Worm (Caenorhabditis elegans): ENCODE data around the gene ZK899.6.
"Not testable (repeated sequence)": the region's sequence is repeated elsewhere in the genome, so short reads cannot be mapped to it uniquely, and the experiment has no call there.

Gene ZK899.6

ce11 chrX:9463045-9463444 is at the start of gene ZK899.6:
ZK899.6 (plus strand) TSS chrX:9463345.
- not testable (repeated sequence) for TF ChIP-seq flt-1, tab-1, T22C8.4 (GFP tag; IDR thresholded peaks at IDR 0.05)

ce11 chrX:9417326-9417725 is 45.8 kb upstream of the ZK899.6 start:
- no peak for TF ChIP-seq cog-1 (tag; optimal IDR thresholded peaks at IDR 0.05)
- TF ChIP-seq ref-1 (GFP tag; conservative IDR thresholded peaks at IDR 0.05), result no peak
- TF ChIP-seq klf-2 (GFP tag; conservative IDR thresholded peaks at IDR 0.05), result no peak
- TF ChIP-seq ztf-23 (GFP tag; IDR thresholded peaks at IDR 0.05), result no peak
- no peak for TF ChIP-seq flt-1 (GFP tag; IDR thresholded peaks at IDR 0.05)
- no peak for TF ChIP-seq med-1 (GFP tag; optimal IDR thresholded peaks at IDR 0.05; ENCODE audit: insufficient read depth)
- TF ChIP-seq ztf-29 (GFP tag; IDR thresholded peaks at IDR 0.05), result no peak
- no peak for TF ChIP-seq T22C8.4 (GFP tag; IDR thresholded peaks at IDR 0.05)

ce11 chrX:9417948-9418347 is 45.2 kb upstream of the ZK899.6 start:
- TF ChIP-seq ref-1 (GFP tag; conservative IDR thresholded peaks at IDR 0.05), result no peak
- TF ChIP-seq T22C8.4 (GFP tag; IDR thresholded peaks at IDR 0.05), result no peak
- no peak for TF ChIP-seq cog-1 (tag; optimal IDR thresholded peaks at IDR 0.05)
- no peak for TF ChIP-seq flt-1 (GFP tag; IDR thresholded peaks at IDR 0.05)
- TF ChIP-seq med-1 (GFP tag; optimal IDR thresholded peaks at IDR 0.05; ENCODE audit: insufficient read depth), result no peak
- no peak for TF ChIP-seq ztf-29 (GFP tag; IDR thresholded peaks at IDR 0.05)
- no peak for TF ChIP-seq klf-2 (GFP tag; conservative IDR thresholded peaks at IDR 0.05)
- no peak for TF ChIP-seq tab-1 (GFP tag; IDR thresholded peaks at IDR 0.05)
- no peak for TF ChIP-seq ztf-23 (GFP tag; IDR thresholded peaks at IDR 0.05)

ce11 chrX:9428059-9428458 is 35.1 kb upstream of the ZK899.6 start, which contains the start of gene B0272.4:
B0272.4 (plus strand) TSS chrX:9428431.
- TF ChIP-seq klf-2 (GFP tag; conservative IDR thresholded peaks at IDR 0.05) (no peak), T22C8.4 (GFP tag; IDR thresholded peaks at IDR 0.05) (no peak), flt-1 (GFP tag; IDR thresholded peaks at IDR 0.05) (no peak), tab-1 (GFP tag; IDR thresholded peaks at IDR 0.05) (no peak), ztf-23 (GFP tag; IDR thresholded peaks at IDR 0.05) (no peak), cog-1 (tag; optimal IDR thresholded peaks at IDR 0.05) (no peak), ref-1 (GFP tag; conservative IDR thresholded peaks at IDR 0.05) (no peak), ztf-29 (GFP tag; IDR thresholded peaks at IDR 0.05) (no peak), med-1 (GFP tag; optimal IDR thresholded peaks at IDR 0.05; ENCODE audit: insufficient read depth) (no peak)

- no peak for TF ChIP-seq ztf-23 (GFP tag; IDR thresholded peaks at IDR 0.05)
- peak; percentile 17 for TF ChIP-seq cog-1 (tag; optimal IDR thresholded peaks at IDR 0.05)
- no peak for TF ChIP-seq tab-1 (GFP tag; IDR thresholded peaks at IDR 0.05)
Measured at ce11 chrX:9431002-9431482, 32.1 kb upstream of the ZK899.6 start, which contains the start of gene B0272.3. B0272.3 (plus strand) TSS chrX:9431432.

- TF ChIP-seq cog-1 (tag; optimal IDR thresholded peaks at IDR 0.05) (no peak), klf-2 (GFP tag; conservative IDR thresholded peaks at IDR 0.05) (no peak), ref-1 (GFP tag; conservative IDR thresholded peaks at IDR 0.05) (no peak), flt-1 (GFP tag; IDR thresholded peaks at IDR 0.05) (no peak), tab-1 (GFP tag; IDR thresholded peaks at IDR 0.05) (no peak), med-1 (GFP tag; optimal IDR thresholded peaks at IDR 0.05; ENCODE audit: insufficient read depth) (no peak), T22C8.4 (GFP tag; IDR thresholded peaks at IDR 0.05) (no peak)
Measured at ce11 chrX:9436843-9437312, 26.3 kb upstream of the ZK899.6 start, which contains the start of gene tbb-4. tbb-4 (minus strand) TSS chrX:9436893.

ce11 chrX:9441512-9441911 is 21.6 kb upstream of the ZK899.6 start, which contains the start of gene memb-1:
memb-1 (minus strand) TSS chrX:9441571.
- TF ChIP-seq flt-1 (GFP tag; IDR thresholded peaks at IDR 0.05) (no peak), cog-1 (tag; optimal IDR thresholded peaks at IDR 0.05) (peak; percentile 32)

- TF ChIP-seq med-1 (GFP tag; optimal IDR thresholded peaks at IDR 0.05; ENCODE audit: insufficient read depth) (no peak), ztf-29 (GFP tag; IDR thresholded peaks at IDR 0.05) (no peak), tab-1 (GFP tag; IDR thresholded peaks at IDR 0.05) (no peak), T22C8.4 (GFP tag; IDR thresholded peaks at IDR 0.05) (no peak), cog-1 (tag; optimal IDR thresholded peaks at IDR 0.05) (no peak), ztf-23 (GFP tag; IDR thresholded peaks at IDR 0.05) (no peak), ref-1 (GFP tag; conservative IDR thresholded peaks at IDR 0.05) (no peak), flt-1 (GFP tag; IDR thresholded peaks at IDR 0.05) (no peak), klf-2 (GFP tag; conservative IDR thresholded peaks at IDR 0.05) (no peak)
Measured at ce11 chrX:9443871-9444270, 19.3 kb upstream of the ZK899.6 start.

ce11 chrX:9446177-9446694 is 16.9 kb upstream of the ZK899.6 start, which contains the start of gene ZK899.1:
ZK899.1 (plus strand) TSS chrX:9446644.
- TF ChIP-seq med-1 (GFP tag; optimal IDR thresholded peaks at IDR 0.05; ENCODE audit: insufficient read depth), result no peak
- no peak for TF ChIP-seq ztf-29 (GFP tag; IDR thresholded peaks at IDR 0.05)

- TF ChIP-seq T22C8.4 (GFP tag; IDR thresholded peaks at IDR 0.05), result no peak
- no peak for TF ChIP-seq cog-1 (tag; optimal IDR thresholded peaks at IDR 0.05)
Measured at ce11 chrX:9449330-9449729, 13.8 kb upstream of the ZK899.6 start, which contains the start of gene ZK899.7. ZK899.7 (minus strand) TSS chrX:9449430.

ce11 chrX:9451944-9452453 is 11.1 kb upstream of the ZK899.6 start, which contains the start of gene ZK899.2:
ZK899.2 (minus strand) TSS chrX:9451994.
- TF ChIP-seq flt-1 (GFP tag; IDR thresholded peaks at IDR 0.05), result no peak
- TF ChIP-seq ref-1 (GFP tag; conservative IDR thresholded peaks at IDR 0.05), result no peak
- no peak for TF ChIP-seq ztf-23 (GFP tag; IDR thresholded peaks at IDR 0.05)
- no peak for TF ChIP-seq tab-1 (GFP tag; IDR thresholded peaks at IDR 0.05)
- TF ChIP-seq klf-2 (GFP tag; conservative IDR thresholded peaks at IDR 0.05), result no peak
